Worm (Caenorhabditis elegans): Measurements from ENCODE around the gene xdh-1.

The xdh-1 gene

DNA sequence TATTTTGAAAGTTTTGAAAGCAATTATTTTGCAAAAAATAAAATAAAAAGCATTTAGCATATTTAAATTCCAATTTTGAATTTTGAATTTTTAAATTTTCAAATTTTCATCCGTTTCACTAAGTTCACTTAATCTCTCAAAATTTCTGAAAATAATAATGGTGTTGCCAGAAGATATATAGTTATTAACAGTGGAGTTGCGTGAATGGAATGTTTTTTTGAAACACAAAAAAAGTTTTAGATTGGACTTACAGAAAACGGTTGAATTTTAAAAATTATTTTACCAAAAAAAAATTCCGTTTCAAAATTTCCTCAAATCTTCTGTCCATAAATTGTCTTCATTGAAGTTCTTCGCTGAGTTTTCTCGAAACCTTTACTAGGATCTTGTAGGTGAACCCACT lies 21.4 kb downstream of the xdh-1 start:
- no peak for TF ChIP-seq madf-5 (GFP tag; IDR thresholded peaks at IDR 0.05)
- no peak for TF ChIP-seq skn-1 (tag; optimal IDR thresholded peaks at IDR 0.05)
- TF ChIP-seq zip-2 (tag; optimal IDR thresholded peaks at IDR 0.05): no peak
- no peak for TF ChIP-seq daf-8 (GFP tag; IDR thresholded peaks at IDR 0.05)
- TF ChIP-seq snpc-1.2 (GFP tag; IDR thresholded peaks at IDR 0.05): peak; percentile 74; the same call in 1 of the 2 replicates

DNA sequence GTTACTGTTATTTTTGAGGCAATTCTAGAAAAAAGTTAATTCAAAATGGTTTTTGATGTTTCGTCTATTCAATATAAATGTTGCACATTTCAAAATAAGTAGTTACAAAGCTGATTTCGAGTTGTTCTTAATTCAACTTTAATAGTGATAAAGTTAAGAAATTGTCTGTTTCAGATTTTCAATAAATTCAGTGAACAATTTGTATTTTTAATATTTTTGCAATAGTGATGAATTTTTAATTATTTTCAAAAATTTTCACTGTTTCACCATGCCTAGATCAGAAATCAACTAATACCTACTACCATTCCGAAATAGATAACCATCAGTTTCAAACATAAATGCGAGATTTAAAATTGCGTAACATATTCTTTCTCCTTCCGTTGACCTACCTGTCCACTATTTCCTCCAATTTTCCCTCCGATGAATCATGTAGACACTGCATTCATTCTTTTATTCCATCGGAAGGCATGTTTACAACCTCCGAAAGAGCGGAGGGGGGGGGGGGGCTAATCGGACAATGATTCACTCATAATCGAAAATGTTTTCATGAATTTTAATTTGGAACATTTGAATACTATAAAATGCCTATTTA lies 22.6 kb downstream of the xdh-1 start:
- TF ChIP-seq snpc-1.2 (GFP tag; IDR thresholded peaks at IDR 0.05) (peak; percentile 64; the same call in 1 of the 2 replicates), fkh-10 (GFP tag; optimal IDR thresholded peaks at IDR 0.05) (no peak), unc-62 (GFP tag; optimal IDR thresholded peaks at IDR 0.05 in 1 of 2) (peak in 1 of 2 experiments; percentile 22), unc-62 (tag; optimal IDR thresholded peaks at IDR 0.05) (no peak)

DNA sequence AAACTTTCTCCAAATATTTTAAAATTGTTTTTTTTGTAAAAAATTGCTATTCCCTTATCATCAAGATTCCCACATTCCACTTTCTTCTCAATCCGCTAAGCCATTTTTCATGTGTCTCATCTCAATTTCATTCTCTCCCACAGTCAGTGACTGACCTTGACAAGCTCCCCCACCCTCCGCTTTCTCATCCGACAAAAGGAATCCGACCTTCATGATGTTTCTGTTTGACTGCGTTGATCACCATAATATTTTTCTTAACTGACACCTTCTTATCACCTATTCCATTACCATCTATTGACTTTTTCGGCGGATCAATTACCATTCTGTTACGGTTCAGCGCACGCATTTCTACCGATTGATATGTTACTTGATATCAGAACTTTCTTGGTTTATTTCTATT lies 23.6 kb downstream of the xdh-1 start:
- TF ChIP-seq unc-62 (GFP tag; optimal IDR thresholded peaks at IDR 0.05 in 1 of 2): peak in 1 of 2 experiments; percentile 62
- no peak for TF ChIP-seq unc-62 (tag; optimal IDR thresholded peaks at IDR 0.05)
- TF ChIP-seq nhr-28 (tag; optimal IDR thresholded peaks at IDR 0.05): peak; percentile 49
- TF ChIP-seq nhr-102 (tag; optimal IDR thresholded peaks at IDR 0.05): no peak
- TF ChIP-seq nhr-25 (tag; optimal IDR thresholded peaks at IDR 0.05; ENCODE audit: borderline replicate concordance, insufficient read depth): peak; percentile 11

ce11 chrIV:14387766-14388553 lies 24.7 kb downstream of the xdh-1 start:
- peak; percentile 96 for TF ChIP-seq snpc-1.2 (GFP tag; IDR thresholded peaks at IDR 0.05)
- no peak for TF ChIP-seq spr-1 (tag; optimal IDR thresholded peaks at IDR 0.05)
- TF ChIP-seq set-16 (GFP tag; IDR thresholded peaks at IDR 0.05): peak; percentile 80
- TF ChIP-seq lin-38 (GFP tag; IDR thresholded peaks at IDR 0.05): peak; percentile 48; the same call in 1 of the 2 replicates
- no peak for TF ChIP-seq T20F7.1 (GFP tag; optimal IDR thresholded peaks at IDR 0.05)
- no peak for TF ChIP-seq D1046.2 (GFP tag; IDR thresholded peaks at IDR 0.05)
- TF ChIP-seq Y5F2A.4 (GFP tag; optimal IDR thresholded peaks at IDR 0.05): no peak
- 0 out of 2 replicates have a peak, but pooled peaks have one; percentile 26 for TF ChIP-seq pha-4 (GFP tag; IDR thresholded peaks at IDR 0.05)
- TF ChIP-seq pha-4 (tag; optimal IDR thresholded peaks at IDR 0.05): no peak
- 0 out of 2 replicates have a peak, but pooled peaks have one; percentile 18 for TF ChIP-seq mdt-29 (GFP tag; IDR thresholded peaks at IDR 0.05)

DNA sequence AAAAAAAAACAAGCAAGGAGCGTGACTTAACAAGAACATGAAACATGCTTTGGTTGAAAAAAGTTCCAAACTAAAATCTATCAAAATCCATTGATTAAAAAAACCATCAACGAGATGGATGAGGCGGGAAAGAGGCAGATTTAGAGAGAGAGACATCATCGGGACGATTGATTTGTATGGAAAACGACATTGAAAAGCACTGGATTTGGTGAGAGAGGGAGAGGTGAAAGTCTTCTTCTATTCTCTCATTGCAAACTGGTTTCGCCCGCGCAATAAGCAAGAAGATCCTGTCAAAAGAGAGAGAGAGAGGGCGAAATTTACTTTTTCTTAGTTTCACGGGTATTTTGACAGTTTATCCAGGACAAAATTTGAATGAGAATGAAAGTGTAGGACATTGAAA lies 27.6 kb downstream of the xdh-1 start:
- no peak for TF ChIP-seq Y5F2A.4 (GFP tag; optimal IDR thresholded peaks at IDR 0.05)
- no peak for TF ChIP-seq T20F7.1 (GFP tag; optimal IDR thresholded peaks at IDR 0.05)
- no peak for TF ChIP-seq pqm-1 (tag; optimal IDR thresholded peaks at IDR 0.05)
- no peak for TF ChIP-seq mes-2 (tag; optimal IDR thresholded peaks at IDR 0.05; ENCODE audit: poor library complexity, severe bottlenecking)
- TF ChIP-seq F37D6.2 (tag; optimal IDR thresholded peaks at IDR 0.05): no peak
- no peak for TF ChIP-seq spr-1 (tag; optimal IDR thresholded peaks at IDR 0.05)
- TF ChIP-seq lin-1 (GFP tag; IDR thresholded peaks at IDR 0.05): no peak
- TF ChIP-seq zfp-2 (tag; optimal IDR thresholded peaks at IDR 0.05): no peak
- TF ChIP-seq nhr-48 (tag; optimal IDR thresholded peaks at IDR 0.05): no peak
- TF ChIP-seq sdz-12 (GFP tag; optimal IDR thresholded peaks at IDR 0.05): no peak
- no peak for TF ChIP-seq mdl-1 (tag; optimal IDR thresholded peaks at IDR 0.05)
- TF ChIP-seq lin-38 (GFP tag; IDR thresholded peaks at IDR 0.05): no peak
- no peak for TF ChIP-seq ceh-32 (tag; optimal IDR thresholded peaks at IDR 0.05; ENCODE audit: poor library complexity)
- TF ChIP-seq nhr-28 (tag; optimal IDR thresholded peaks at IDR 0.05): peak; percentile 1
- TF ChIP-seq nhr-76 (tag; optimal IDR thresholded peaks at IDR 0.05): no peak
- TF ChIP-seq Y105C5A.15 (GFP tag; IDR thresholded peaks at IDR 0.05): no peak
- no peak for TF ChIP-seq rbr-2 (tag; optimal IDR thresholded peaks at IDR 0.05)
- peak; percentile 14 for TF ChIP-seq aha-1 (tag)

Measured in whole organism, L4 larva.